Fruit fly (Drosophila melanogaster): ENCODE results near the gene rdx.

The rdx gene

DNA sequence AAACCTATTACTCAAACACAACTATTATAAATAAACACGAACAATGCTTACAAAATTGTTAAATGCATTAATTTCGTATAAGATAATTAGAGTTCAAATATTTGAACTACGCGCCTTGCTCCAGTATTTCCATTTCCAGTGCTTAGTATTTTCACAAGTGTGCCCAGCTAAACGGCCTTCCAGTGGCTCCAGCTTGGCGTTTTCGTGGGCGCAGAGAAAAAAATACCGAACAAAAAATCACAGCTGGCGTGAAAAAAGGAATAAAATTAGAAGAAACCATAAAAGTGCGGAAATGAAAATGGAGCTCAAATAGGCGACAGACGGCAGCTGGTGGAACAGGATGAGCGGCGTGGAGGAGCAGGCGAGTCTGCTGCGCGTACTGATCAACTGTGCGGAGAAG, 73.3 kb downstream of the rdx start, which contains the start of gene Ipp (continued):
- TF ChIP-seq tll (GFP tag; optimal IDR thresholded peaks at IDR 0.05): no peak
- no peak for TF ChIP-seq Tbp (GFP tag; optimal IDR thresholded peaks at IDR 0.05)
- no peak for TF ChIP-seq da (GFP tag; optimal IDR thresholded peaks at IDR 0.05)
- TF ChIP-seq ci (GFP tag; IDR thresholded peaks at IDR 0.05): no peak
- no peak for TF ChIP-seq Bgb (GFP tag; IDR thresholded peaks at IDR 0.05; ENCODE audit: partially characterized antibody)
- no peak for TF ChIP-seq CG3838 (GFP tag; optimal IDR thresholded peaks at IDR 0.05)
- no peak for TF ChIP-seq sim (GFP tag; IDR thresholded peaks at IDR 0.05)
- no peak for TF ChIP-seq prd (optimal IDR thresholded peaks at IDR 0.05)
- TF ChIP-seq prd (GFP tag; IDR thresholded peaks at IDR 0.05): no peak
- TF ChIP-seq NC2β (GFP tag; optimal IDR thresholded peaks at IDR 0.05): no peak
- peak; percentile 42 for TF ChIP-seq YL-1 (GFP tag; optimal IDR thresholded peaks at IDR 0.05)
- TF ChIP-seq CG12299 (tag; optimal IDR thresholded peaks at IDR 0.05): no peak
- TF ChIP-seq CG2116 (GFP tag; optimal IDR thresholded peaks at IDR 0.05): peak; percentile 22
- TF ChIP-seq CG3847 (GFP tag; IDR thresholded peaks at IDR 0.05): peak; percentile 45; the same call in 1 of the 2 replicates
- no peak for TF ChIP-seq inv (GFP tag; IDR thresholded peaks at IDR 0.05; ENCODE audit: partially characterized antibody)
- no peak for TF ChIP-seq Jarid2 (GFP tag; optimal IDR thresholded peaks at IDR 0.05)
- no peak for TF ChIP-seq grn (GFP tag; optimal IDR thresholded peaks at IDR 0.05)
- TF ChIP-seq Dref (GFP tag; IDR thresholded peaks at IDR 0.05): 0 out of 2 replicates have a peak, but pooled peaks have one; percentile 33
- no peak for TF ChIP-seq rib (GFP tag; IDR thresholded peaks at IDR 0.05)
- TF ChIP-seq sd (tag; optimal IDR thresholded peaks at IDR 0.05): no peak
- TF ChIP-seq CG15601 (tag; optimal IDR thresholded peaks at IDR 0.05): no peak
- TF ChIP-seq seq (GFP tag; IDR thresholded peaks at IDR 0.05): no peak
- no peak for TF ChIP-seq CG31441 (GFP tag; IDR thresholded peaks at IDR 0.05)
- no peak for TF ChIP-seq CG7963 (GFP tag; IDR thresholded peaks at IDR 0.05; ENCODE audit: partially characterized antibody)
- no peak for TF ChIP-seq Ravus (GFP tag; IDR thresholded peaks at IDR 0.05)
- no peak for TF ChIP-seq cas (GFP tag; IDR thresholded peaks at IDR 0.05)
- TF ChIP-seq cad (GFP tag; optimal IDR thresholded peaks at IDR 0.05): no peak
- no peak for TF ChIP-seq pan (optimal IDR thresholded peaks at IDR 0.05)
- TF ChIP-seq pan (GFP tag; optimal IDR thresholded peaks at IDR 0.05 in 1 of 2, IDR thresholded peaks at IDR 0.05 in 1 of 2): no peak
- no peak for TF ChIP-seq chif (GFP tag; optimal IDR thresholded peaks at IDR 0.05)
- no peak for TF ChIP-seq Dfd (GFP tag; optimal IDR thresholded peaks at IDR 0.05)
- TF ChIP-seq CG14710 (tag; optimal IDR thresholded peaks at IDR 0.05): peak; percentile 34
- no peak for TF ChIP-seq CG16779 (GFP tag; IDR thresholded peaks at IDR 0.05)
- peak; percentile 24 for TF ChIP-seq CTCF (GFP tag; optimal IDR thresholded peaks at IDR 0.05)
- TF ChIP-seq Trl (optimal IDR thresholded peaks at IDR 0.05): no peak
- no peak for TF ChIP-seq Trl (GFP tag; optimal IDR thresholded peaks at IDR 0.05)
- peak in 1 of 3 experiments; percentile 21 for TF ChIP-seq Stat92E (GFP tag; optimal IDR thresholded peaks at IDR 0.05)
- TF ChIP-seq CG1603 (tag; optimal IDR thresholded peaks at IDR 0.05): peak; percentile 39
- TF ChIP-seq CG11247 (GFP tag; IDR thresholded peaks at IDR 0.05): no peak
- TF ChIP-seq CG17568 (GFP tag; optimal IDR thresholded peaks at IDR 0.05): no peak
- no peak for TF ChIP-seq danr (GFP tag; IDR thresholded peaks at IDR 0.05)
- TF ChIP-seq CG10267 (tag; optimal IDR thresholded peaks at IDR 0.05): peak; percentile 18
- 0 out of 4 replicates have a peak, but pooled peaks have one; percentile 9 for TF ChIP-seq chinmo (GFP tag; IDR thresholded peaks at IDR 0.05; ENCODE audit: partially characterized antibody)
- no peak for TF ChIP-seq slou (GFP tag; optimal IDR thresholded peaks at IDR 0.05)
- TF ChIP-seq bowl (GFP tag; IDR thresholded peaks at IDR 0.05): no peak
- no peak for TF ChIP-seq Awh (GFP tag; IDR thresholded peaks at IDR 0.05)
- no peak for TF ChIP-seq CG17829 (tag; optimal IDR thresholded peaks at IDR 0.05)
- TF ChIP-seq stwl (tag; optimal IDR thresholded peaks at IDR 0.05): peak; percentile 58
- TF ChIP-seq CG8944 (GFP tag; optimal IDR thresholded peaks at IDR 0.05): no peak
- TF ChIP-seq CG17186 (GFP tag; optimal IDR thresholded peaks at IDR 0.05): peak; percentile 49
- TF ChIP-seq jumu (GFP tag; optimal IDR thresholded peaks at IDR 0.05): no peak
- no peak for TF ChIP-seq CG34422 (GFP tag; IDR thresholded peaks at IDR 0.05)
- TF ChIP-seq BtbVII (GFP tag; optimal IDR thresholded peaks at IDR 0.05): no peak

Data from whole organism, embryonic.